Fruit fly (Drosophila melanogaster) whole organism, adult: Measurements from ENCODE around the gene Tyler.

Source experiments
- CG12768 ChIP-seq: fragments of 200-800 bp; sonication (Bioruptor generic); optimal IDR thresholded peaks from 2 replicates; lab custom pipeline; 2017; ENCODE audit warnings: missing biosample characterization, missing genetic modification characterization, mild to moderate bottlenecking, moderate library complexity, missing genetic modification reagents
- CG1620 ChIP-seq: fragments of 200-800 bp; sonication (Bioruptor generic); optimal IDR thresholded peaks from 2 replicates; lab custom pipeline; 2016; ENCODE audit warnings: missing biosample characterization, missing genetic modification characterization
- Crg-1 ChIP-seq: fragments of 200-800 bp; sonication (Bioruptor generic); optimal IDR thresholded peaks from 2 replicates; lab custom pipeline; 2016; ENCODE audit warnings: missing biosample characterization, missing genetic modification characterization
- Hr96 ChIP-seq: fragments of 200-800 bp; sonication (Bioruptor generic); optimal IDR thresholded peaks from 2 replicates; lab custom pipeline; 2016; ENCODE audit warnings: missing biosample characterization, missing genetic modification characterization
- Mnt ChIP-seq: fragments of 200-800 bp; sonication (Bioruptor generic); optimal IDR thresholded peaks from 2 replicates; lab custom pipeline; 2016; ENCODE audit warnings: missing biosample characterization, mild to moderate bottlenecking, missing genetic modification characterization
- bab1 ChIP-seq: fragments of 200-800 bp; sonication (Bioruptor generic); optimal IDR thresholded peaks from 3 replicates; lab custom pipeline; 2019; ENCODE audit warnings: missing biosample characterization, mild to moderate bottlenecking, missing genetic modification characterization, moderate library complexity
- ovo ChIP-seq: fragments of 200-800 bp; sonication (Bioruptor generic); optimal IDR thresholded peaks from 2 replicates; lab custom pipeline; 2016; ENCODE audit warnings: missing biosample characterization, missing genetic modification characterization

dm6 chrX:19601644-19602043 is 9.7 kb upstream of the Tyler start, which contains the start of gene CG14220:
- TF ChIP-seq Crg-1 (GFP tag; lab: Kevin White, UChicago) (peak; percentile 23), Hr96 (no peak), Mnt (GFP tag; lab: Kevin White, UChicago) (peak; percentile 57), ovo (GFP tag; lab: Kevin White, UChicago) (peak; percentile 10), CG1620 (GFP tag; lab: Kevin White, UChicago) (peak; percentile 8), CG12768 (GFP tag; lab: Kevin White, UChicago) (no peak), bab1 (GFP tag; lab: Kevin White, UChicago) (peak; percentile 49)
